Fruit fly (Drosophila melanogaster): Measurements from ENCODE around the gene CG10097.

The CG10097 gene

dm6 chr3R:12375258-12375783, 20.5 kb downstream of the CG10097 start, which contains the start of gene GstD5:
Gene GstD5 (plus strand): TSS chr3R:12375733.
- no peak for TF ChIP-seq Ets98B (GFP tag; IDR thresholded peaks at IDR 0.05)
- no peak for TF ChIP-seq Pif1A (GFP tag; optimal IDR thresholded peaks at IDR 0.05)
- no peak for TF ChIP-seq CG4496 (GFP tag; IDR thresholded peaks at IDR 0.05)
- no peak for TF ChIP-seq fd96Ca (GFP tag; IDR thresholded peaks at IDR 0.05)
- no peak for TF ChIP-seq CG14655 (GFP tag; optimal IDR thresholded peaks at IDR 0.05)
- peak; percentile 76 for TF ChIP-seq EcR (GFP tag; optimal IDR thresholded peaks at IDR 0.05)
- TF ChIP-seq Snoo (tag; optimal IDR thresholded peaks at IDR 0.05) = no peak

dm6 chr3R:12373800-12374199, 22.0 kb downstream of the CG10097 start, which contains the start of gene GstD4:
Gene GstD4 (plus strand): TSS chr3R:12374100.
- TF ChIP-seq CG8159 (tag; optimal IDR thresholded peaks at IDR 0.05) = no peak
- no peak for TF ChIP-seq fd96Ca (GFP tag; IDR thresholded peaks at IDR 0.05)
- peak; percentile 21 for TF ChIP-seq EcR (GFP tag; optimal IDR thresholded peaks at IDR 0.05)
- no peak for TF ChIP-seq CG13204 (GFP tag; optimal IDR thresholded peaks at IDR 0.05)
- TF ChIP-seq Ets98B (GFP tag; IDR thresholded peaks at IDR 0.05) = no peak
- TF ChIP-seq CG32121 (GFP tag; IDR thresholded peaks at IDR 0.05) = no peak
- no peak for TF ChIP-seq CG14655 (GFP tag; optimal IDR thresholded peaks at IDR 0.05)
- no peak for TF ChIP-seq CG15710 (tag; optimal IDR thresholded peaks at IDR 0.05)

- TF ChIP-seq EcR (GFP tag; optimal IDR thresholded peaks at IDR 0.05) (peak; percentile 25), CG17806 (tag; optimal IDR thresholded peaks at IDR 0.05) (no peak)
Measured at dm6 chr3R:12372800-12373199, 23.0 kb downstream of the CG10097 start, which contains the start of gene GstD3. Gene GstD3 (plus strand): TSS chr3R:12373068.

dm6 chr3R:12371671-12372070, 24.1 kb downstream of the CG10097 start, which contains the start of gene GstD2:
Gene GstD2 (plus strand): TSS chr3R:12371971.
- TF ChIP-seq CG10348 (GFP tag; IDR thresholded peaks at IDR 0.05) (no peak), rn (GFP tag; IDR thresholded peaks at IDR 0.05) (no peak), CG17806 (tag; optimal IDR thresholded peaks at IDR 0.05) (no peak), gl (tag; optimal IDR thresholded peaks at IDR 0.05) (no peak), fd96Ca (GFP tag; IDR thresholded peaks at IDR 0.05) (no peak), CG9948 (tag; optimal IDR thresholded peaks at IDR 0.05) (no peak), CG13204 (GFP tag; optimal IDR thresholded peaks at IDR 0.05) (no peak)

dm6 chr3R:12370643-12370995, 25.2 kb downstream of the CG10097 start:
- TF ChIP-seq CG12605 (GFP tag; IDR thresholded peaks at IDR 0.05) (peak; percentile 10; the same call in 1 of the 2 replicates), D1 (tag; optimal IDR thresholded peaks at IDR 0.05) (no peak), EcR (GFP tag; optimal IDR thresholded peaks at IDR 0.05) (peak; percentile 84), CG8301 (tag; optimal IDR thresholded peaks at IDR 0.05) (no peak)

- TF ChIP-seq D1 (tag; optimal IDR thresholded peaks at IDR 0.05) (no peak), Snoo (tag; optimal IDR thresholded peaks at IDR 0.05) (no peak), CG34367 (tag; optimal IDR thresholded peaks at IDR 0.05) (no peak), CG10348 (GFP tag; IDR thresholded peaks at IDR 0.05) (no peak), rn (GFP tag; IDR thresholded peaks at IDR 0.05) (no peak), Pif1B (GFP tag; optimal IDR thresholded peaks at IDR 0.05) (no peak), CG12605 (GFP tag; IDR thresholded peaks at IDR 0.05) (no peak), gl (tag; optimal IDR thresholded peaks at IDR 0.05) (no peak)
Measured at dm6 chr3R:12369793-12370642, 25.8 kb downstream of the CG10097 start.

dm6 chr3R:12369135-12369792, 26.5 kb downstream of the CG10097 start, which contains the start of gene GstD1:
Gene GstD1 (minus strand): TSS chr3R:12369268.
- peak; percentile 74 for TF ChIP-seq CG4496 (GFP tag; IDR thresholded peaks at IDR 0.05)
- TF ChIP-seq CG17806 (tag; optimal IDR thresholded peaks at IDR 0.05) = peak; percentile 39
- TF ChIP-seq CG15710 (tag; optimal IDR thresholded peaks at IDR 0.05) = peak; percentile 24
- peak; percentile 88 for TF ChIP-seq CG8301 (tag; optimal IDR thresholded peaks at IDR 0.05)
- TF ChIP-seq rn (GFP tag; IDR thresholded peaks at IDR 0.05) = no peak
- TF ChIP-seq CG9948 (tag; optimal IDR thresholded peaks at IDR 0.05) = peak; percentile 72
- TF ChIP-seq CG10348 (GFP tag; IDR thresholded peaks at IDR 0.05) = peak; percentile 30
- peak; percentile 86 for TF ChIP-seq CG14655 (GFP tag; optimal IDR thresholded peaks at IDR 0.05)
- TF ChIP-seq fd96Ca (GFP tag; IDR thresholded peaks at IDR 0.05) = peak; percentile 89; the same call in 2 of the 3 replicates
- TF ChIP-seq Snoo (tag; optimal IDR thresholded peaks at IDR 0.05) = peak; percentile 14
- peak; percentile 75 for TF ChIP-seq CG12605 (GFP tag; IDR thresholded peaks at IDR 0.05)
- peak; percentile 92 for TF ChIP-seq CG32121 (GFP tag; IDR thresholded peaks at IDR 0.05)
- TF ChIP-seq CG8159 (tag; optimal IDR thresholded peaks at IDR 0.05) = peak; percentile 47
- TF ChIP-seq D1 (tag; optimal IDR thresholded peaks at IDR 0.05) = no peak
- no peak for TF ChIP-seq gl (tag; optimal IDR thresholded peaks at IDR 0.05)
- TF ChIP-seq Ets98B (GFP tag; IDR thresholded peaks at IDR 0.05) = peak; percentile 90
- peak; percentile 53 for TF ChIP-seq Pif1A (GFP tag; optimal IDR thresholded peaks at IDR 0.05)
- TF ChIP-seq EcR (GFP tag; optimal IDR thresholded peaks at IDR 0.05) = peak; percentile 48
- TF ChIP-seq CG13204 (GFP tag; optimal IDR thresholded peaks at IDR 0.05) = no peak
- peak; percentile 38 for TF ChIP-seq Pif1B (GFP tag; optimal IDR thresholded peaks at IDR 0.05)
- TF ChIP-seq CG34367 (tag; optimal IDR thresholded peaks at IDR 0.05) = peak; percentile 17
